Worm (Caenorhabditis elegans) whole organism, midembryonic: ENCODE results near the gene atg-9.

Experiments used
- T22C8.4 ChIP-seq: fragments of 200-800 bp; sonication (Bioruptor generic); IDR thresholded peaks from 2 replicates; pipeline ENCODE4 v1.3.6; 2022; ENCODE audit warnings: missing genetic modification characterization, missing compliant biosample characterization
- cog-1 ChIP-seq: sonication (generic microtip); optimal IDR thresholded peaks from 2 replicates; lab custom pipeline; 2016; ENCODE audit warnings: missing genetic modification characterization, missing compliant biosample characterization
- flt-1 ChIP-seq: fragments of 200-800 bp; sonication (Bioruptor generic); IDR thresholded peaks from 2 replicates; pipeline ENCODE4 v1.3.6; 2022; ENCODE audit warnings: missing genetic modification characterization, missing compliant biosample characterization
- med-1 ChIP-seq: sonication (generic microtip); optimal IDR thresholded peaks from 2 replicates; lab custom pipeline; 2017; ENCODE audit warnings: missing genetic modification characterization, mild to moderate bottlenecking, missing compliant biosample characterization, antibody characterized with exemption, missing genetic modification reagents; ENCODE audit not compliant: insufficient read depth

ce11 chrV:399721-400120, 50.5 kb downstream of the atg-9 start, which contains the start of gene scl-27:
- TF ChIP-seq T22C8.4 (GFP tag; lab: Robert Waterston, UW) (no peak), med-1 (no peak), flt-1 (GFP tag; lab: Robert Waterston, UW) (no peak), cog-1 (tag; lab: Kevin White, UChicago) (no peak)
